Worm (Caenorhabditis elegans) whole organism, mixed stage, embryonic: ENCODE data around the gene mlp-1.
A peak's percentile ranks its signal among the peaks of the same experiment; 100 is the strongest.

Experiments used
- ceh-83 ChIP-seq: fragments of 200-800 bp; sonication (Bioruptor generic); optimal IDR thresholded peaks from 2 replicates; lab custom pipeline; 2018; ENCODE audit warnings: mild to moderate bottlenecking, missing genetic modification characterization, missing compliant biosample characterization
- nhr-12 ChIP-seq: fragments of 150-350 bp; optimal IDR thresholded peaks from 2 replicates; lab custom pipeline; 2014; ENCODE audit warnings: missing biosample characterization, missing genetic modification characterization

ce11 chrIII:5988461-5988860 lies 13.6 kb upstream of the mlp-1 start:
- TF ChIP-seq ceh-83 (peak; percentile 41), nhr-12 (tag; lab: Kevin White, UChicago) (no peak)
